Worm (Caenorhabditis elegans) whole organism, L3 larva: Measurements from ENCODE around the gene pqn-90.
A peak's percentile ranks its signal among the peaks of the same experiment; 100 is the strongest.

Source experiments
- ZK546.5 ChIP-seq: sonication (generic microtip); optimal IDR thresholded peaks from 2 replicates; lab custom pipeline; 2017; ENCODE audit warnings: missing biosample characterization, missing genetic modification characterization
- aly-2 ChIP-seq: fragments of 150-350 bp; optimal IDR thresholded peaks from 2 replicates; lab custom pipeline; 2014; ENCODE audit warnings: missing biosample characterization, missing genetic modification characterization
- ama-1 ChIP-seq: fragments of 150-350 bp; optimal IDR thresholded peaks from 2 replicates; lab custom pipeline; 2018
- ceh-28 ChIP-seq: fragments of 150-350 bp; optimal IDR thresholded peaks from 2 replicates; lab custom pipeline; 2014; ENCODE audit warnings: missing biosample characterization, missing genetic modification reagents, missing genetic modification characterization
- ceh-9 ChIP-seq: sonication (generic microtip); optimal IDR thresholded peaks from 2 replicates; lab custom pipeline; 2018; ENCODE audit warnings: missing biosample characterization, missing genetic modification characterization
- daf-12 ChIP-seq: fragments of 150-350 bp; optimal IDR thresholded peaks from 2 replicates; lab custom pipeline; 2014; ENCODE audit warnings: missing biosample characterization, missing genetic modification reagents, missing genetic modification characterization
- egl-27 ChIP-seq: sonication (generic microtip); optimal IDR thresholded peaks from 4 replicates; lab custom pipeline; 2017; ENCODE audit warnings: missing biosample characterization, missing genetic modification reagents, missing genetic modification characterization
- egl-5 ChIP-seq: fragments of 150-350 bp; optimal IDR thresholded peaks from 2 replicates; lab custom pipeline; 2017; ENCODE audit warnings: missing biosample characterization, missing genetic modification reagents, missing genetic modification characterization, inconsistent platforms
- elt-1 ChIP-seq: fragments of 150-350 bp; optimal IDR thresholded peaks from 2 replicates; lab custom pipeline; 2014; ENCODE audit warnings: missing biosample characterization, missing genetic modification characterization
- fkh-10 ChIP-seq: sonication (generic microtip); optimal IDR thresholded peaks from 2 replicates; lab custom pipeline; 2017; ENCODE audit warnings: missing biosample characterization, missing genetic modification reagents, missing genetic modification characterization
- hmg-11 ChIP-seq: sonication (generic microtip); optimal IDR thresholded peaks from 2 replicates; lab custom pipeline; 2016; ENCODE audit warnings: missing genetic modification characterization, missing compliant biosample characterization
- lin-15B ChIP-seq: fragments of 150-350 bp; optimal IDR thresholded peaks from 2 replicates; lab custom pipeline; 2014; ENCODE audit warnings: missing biosample characterization, missing genetic modification characterization
- lin-39 ChIP-seq: fragments of 150-350 bp; optimal IDR thresholded peaks from 2 replicates; lab custom pipeline; 2018; ENCODE audit warnings: missing biosample characterization, missing genetic modification reagents, missing genetic modification characterization
- lsy-12 ChIP-seq: sonication (generic microtip); optimal IDR thresholded peaks from 2 replicates; lab custom pipeline; 2016; ENCODE audit warnings: mild to moderate bottlenecking, missing genetic modification characterization, missing compliant biosample characterization
- mdl-1 ChIP-seq: fragments of 150-350 bp; optimal IDR thresholded peaks from 2 replicates; lab custom pipeline; 2014; ENCODE audit warnings: missing biosample characterization, missing genetic modification characterization
- nfya-1 ChIP-seq: sonication (generic microtip); optimal IDR thresholded peaks from 2 replicates; lab custom pipeline; 2017; ENCODE audit warnings: missing genetic modification characterization, mild to moderate bottlenecking, missing compliant biosample characterization, antibody characterized with exemption, moderate library complexity; ENCODE audit not compliant: insufficient read depth
- nhr-11 ChIP-seq: fragments of 150-350 bp; optimal IDR thresholded peaks from 2 replicates; lab custom pipeline; 2014; ENCODE audit warnings: missing biosample characterization, missing genetic modification characterization
- nhr-12 ChIP-seq: fragments of 150-350 bp; optimal IDR thresholded peaks from 2 replicates; lab custom pipeline; 2014; ENCODE audit warnings: missing biosample characterization, missing genetic modification characterization
- nhr-23 ChIP-seq: fragments of 150-350 bp; optimal IDR thresholded peaks from 2 replicates; lab custom pipeline; 2014; ENCODE audit warnings: missing biosample characterization, missing genetic modification reagents, missing genetic modification characterization
- nhr-237 ChIP-seq: fragments of 150-350 bp; optimal IDR thresholded peaks from 2 replicates; lab custom pipeline; 2014; ENCODE audit warnings: missing biosample characterization, missing genetic modification characterization
- nhr-28 ChIP-seq: fragments of 150-350 bp; optimal IDR thresholded peaks from 2 replicates; lab custom pipeline; 2014; ENCODE audit warnings: missing biosample characterization, missing genetic modification characterization
- nhr-67 ChIP-seq: fragments of 150-350 bp; optimal IDR thresholded peaks from 2 replicates; lab custom pipeline; 2014; ENCODE audit warnings: missing biosample characterization, missing genetic modification characterization
- pha-4 ChIP-seq: fragments of 150-350 bp; optimal IDR thresholded peaks from 2 replicates; lab custom pipeline; 2014; ENCODE audit warnings: missing biosample characterization, missing genetic modification reagents, missing genetic modification characterization
- pqm-1 ChIP-seq: fragments of 150-350 bp; optimal IDR thresholded peaks from 2 replicates; lab custom pipeline; 2017; ENCODE audit warnings: missing biosample characterization, missing genetic modification characterization, inconsistent platforms
- sea-2 ChIP-seq: fragments of 150-350 bp; sonication (generic microtip); optimal IDR thresholded peaks from 4 replicates; lab custom pipeline; 2014; ENCODE audit warnings: missing biosample characterization, missing genetic modification reagents, missing genetic modification characterization
- tbx-2 ChIP-seq: sonication (generic microtip); optimal IDR thresholded peaks from 2 replicates; lab custom pipeline; 2016; ENCODE audit warnings: mild to moderate bottlenecking, missing genetic modification characterization, missing compliant biosample characterization
- unc-39 ChIP-seq: sonication (generic microtip); optimal IDR thresholded peaks from 4 replicates; lab custom pipeline; 2017; ENCODE audit warnings: missing biosample characterization, missing genetic modification characterization
- zag-1 ChIP-seq: fragments of 150-350 bp; optimal IDR thresholded peaks from 2 replicates; lab custom pipeline; 2014; ENCODE audit warnings: missing biosample characterization, missing genetic modification characterization
- ztf-11 ChIP-seq: fragments of 150-350 bp; optimal IDR thresholded peaks from 2 replicates; lab custom pipeline; 2014; ENCODE audit warnings: missing biosample characterization, missing genetic modification characterization

pqn-90 gene

DNA sequence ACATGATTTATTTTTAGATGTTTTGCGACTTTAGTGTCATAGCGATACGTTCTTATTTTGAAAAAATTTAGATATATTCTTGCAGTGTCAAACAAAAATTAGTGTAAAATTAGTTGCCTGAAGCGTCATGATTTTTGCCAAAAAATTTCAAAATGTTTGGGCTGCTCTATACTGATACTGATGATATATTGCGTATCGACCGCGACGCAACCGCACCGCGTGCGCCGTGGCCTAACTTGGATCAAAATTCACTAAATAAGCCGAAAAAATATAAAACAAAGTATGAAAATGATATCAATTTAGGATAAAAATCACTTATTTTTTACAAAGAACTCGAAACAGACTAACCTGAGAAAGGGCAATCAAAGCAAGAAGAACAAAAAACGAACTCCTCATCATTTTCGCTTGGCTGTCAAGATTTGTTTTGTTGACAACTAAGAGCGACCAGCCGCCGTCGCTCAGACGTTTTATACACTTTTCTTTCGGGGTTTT, 15.7 kb downstream of the pqn-90 start, which contains the start of gene ccg-1:
ccg-1 (minus strand) TSS at position 442 of the 492 bp plus-strand sequence.
- no peak for TF ChIP-seq ama-1 (lab: Kevin White, UChicago)
- TF ChIP-seq pqm-1 (tag; lab: Kevin White, UChicago): no peak
- TF ChIP-seq nhr-11 (tag; lab: Kevin White, UChicago): no peak
- TF ChIP-seq nhr-23 (tag; lab: Kevin White, UChicago): no peak
- TF ChIP-seq zag-1 (tag; lab: Kevin White, UChicago): no peak

DNA sequence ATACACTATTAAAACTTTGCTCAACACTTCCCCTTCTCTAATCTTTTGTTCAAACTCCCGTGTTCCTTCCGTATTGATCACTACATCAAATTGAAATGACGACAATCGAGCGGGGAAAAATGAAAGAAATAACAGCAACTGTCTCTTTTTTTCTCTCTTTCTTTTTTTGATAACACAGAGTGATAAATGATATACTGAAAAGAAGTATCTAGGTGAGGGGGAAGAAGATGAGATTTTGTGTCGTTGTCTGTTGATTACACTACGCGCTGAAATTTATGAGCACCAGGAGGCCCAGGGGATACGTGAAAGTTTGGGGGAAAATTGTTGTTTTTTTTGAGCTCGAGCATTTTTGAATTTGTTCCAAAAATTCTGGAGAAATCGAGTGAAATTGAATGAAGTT, 17.0 kb downstream of the pqn-90 start:
- TF ChIP-seq lin-39 (tag; lab: Kevin White, UChicago): peak; percentile 16
- no peak for TF ChIP-seq fkh-10 (GFP tag; lab: Kevin White, UChicago)
- TF ChIP-seq nfya-1: peak; percentile 20
- peak; percentile 7 for TF ChIP-seq nhr-11 (tag; lab: Kevin White, UChicago)

DNA sequence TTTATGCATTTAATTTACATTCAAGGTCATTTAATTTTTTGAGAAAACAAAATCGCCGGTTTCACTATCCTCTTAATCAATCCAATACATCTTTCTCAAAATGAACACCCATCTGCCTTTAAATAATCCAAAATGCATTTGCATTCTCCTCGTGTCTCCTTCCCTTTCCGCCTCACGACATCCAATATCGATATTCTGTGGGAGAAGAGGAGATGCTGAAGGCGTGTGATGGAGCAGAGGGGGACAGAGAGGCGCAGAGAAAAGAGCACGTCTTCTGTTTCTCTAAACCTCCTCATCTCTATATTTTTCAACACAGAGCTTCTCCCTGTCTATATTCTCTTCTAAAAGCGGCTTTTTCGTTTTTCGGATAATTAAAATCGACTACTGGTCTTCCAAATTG, 31.5 kb downstream of the pqn-90 start, which contains the start of gene Y73F8A.5:
Y73F8A.5 (plus strand) TSS at position 321 of the 400 bp plus-strand sequence.
- TF ChIP-seq nhr-23 (tag; lab: Kevin White, UChicago) (no peak), pqm-1 (tag; lab: Kevin White, UChicago) (no peak), nfya-1 (peak; percentile 51), tbx-2 (tag; lab: Kevin White, UChicago) (no peak), ZK546.5 (tag; lab: Kevin White, UChicago) (no peak), fkh-10 (GFP tag; lab: Kevin White, UChicago) (peak; percentile 25), lin-15B (no peak), hmg-11 (peak; percentile 65), lin-39 (tag; lab: Kevin White, UChicago) (peak; percentile 49)

DNA sequence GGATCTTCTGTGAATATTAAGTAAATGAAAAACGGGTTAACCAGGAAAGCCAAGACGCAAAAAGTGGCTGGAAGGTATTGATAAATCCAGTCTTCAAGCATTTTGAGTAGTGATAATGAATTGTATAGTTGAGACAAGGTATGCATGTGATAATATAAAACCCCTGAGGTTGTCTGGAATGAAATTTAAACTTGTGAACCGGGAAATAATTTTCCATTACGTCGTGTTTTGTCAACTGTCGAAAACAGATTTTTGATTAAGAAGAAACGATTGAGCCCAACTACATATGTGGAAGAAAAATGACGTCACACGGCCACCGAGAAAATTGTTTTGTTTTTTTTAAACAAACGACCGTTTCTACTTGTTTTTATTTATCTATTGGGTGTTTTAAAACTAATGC, 38.9 kb downstream of the pqn-90 start, which contains the start of gene srj-42:
srj-42 (minus strand) TSS at position 101 of the 400 bp plus-strand sequence.
- TF ChIP-seq elt-1 (tag; lab: Kevin White, UChicago): no peak
- TF ChIP-seq lsy-12: no peak

DNA sequence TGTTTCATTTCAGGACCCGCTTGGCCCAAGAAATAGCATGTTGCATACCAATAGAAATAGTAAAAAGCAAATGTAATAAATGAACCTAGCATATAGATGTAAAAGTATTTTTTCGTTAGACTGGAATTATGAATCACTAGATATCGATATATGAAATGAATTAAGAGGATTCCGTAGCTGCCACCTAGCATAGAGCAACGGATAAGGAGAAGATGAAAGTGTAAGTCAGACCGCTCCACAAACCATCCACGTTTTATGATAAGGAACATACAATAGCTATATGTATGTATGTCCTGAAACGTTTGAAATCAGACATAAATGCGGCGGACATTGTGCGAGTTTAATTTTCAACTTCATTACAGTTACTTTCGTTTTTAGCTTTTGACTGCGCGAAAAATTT, 40.0 kb downstream of the pqn-90 start:
- TF ChIP-seq sea-2 (GFP tag; lab: Kevin White, UChicago) (no peak), elt-1 (tag; lab: Kevin White, UChicago) (no peak), mdl-1 (no peak), nhr-237 (no peak), ZK546.5 (tag; lab: Kevin White, UChicago) (no peak), pqm-1 (tag; lab: Kevin White, UChicago) (no peak), unc-39 (tag; lab: Kevin White, UChicago) (no peak), daf-12 (tag; lab: Kevin White, UChicago) (no peak), pha-4 (no peak), lin-15B (no peak), ceh-9 (tag; lab: Kevin White, UChicago) (no peak), lsy-12 (no peak), ztf-11 (tag; lab: Kevin White, UChicago) (no peak), ama-1 (lab: Kevin White, UChicago) (no peak), lin-39 (tag; lab: Kevin White, UChicago) (no peak), nhr-67 (tag; lab: Kevin White, UChicago) (no peak), ceh-28 (tag; lab: Kevin White, UChicago) (no peak), zag-1 (tag; lab: Kevin White, UChicago) (no peak)

DNA sequence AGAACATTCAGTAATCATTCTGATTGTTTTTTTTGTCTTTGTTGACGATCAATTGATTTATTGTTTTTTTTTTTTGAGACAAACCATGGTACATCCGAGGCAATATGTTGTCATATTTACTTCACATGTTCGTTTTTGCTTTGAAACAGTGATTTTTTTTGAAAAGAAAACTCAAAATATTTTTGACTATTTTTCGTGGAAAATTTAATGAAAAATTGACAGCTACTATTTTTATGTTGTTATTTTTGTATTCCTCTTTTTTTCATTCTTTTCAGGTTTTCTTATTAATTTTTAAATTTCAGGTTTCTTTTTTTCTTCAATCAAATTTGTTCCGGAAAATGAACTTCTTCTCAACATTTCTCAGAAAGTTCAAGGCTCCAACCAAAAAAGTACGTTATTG, 45.4 kb downstream of the pqn-90 start, which contains the start of gene Y73F8A.36:
Y73F8A.36 (plus strand) TSS at position 301 of the 400 bp plus-strand sequence.
- TF ChIP-seq nhr-12 (tag; lab: Kevin White, UChicago) (no peak), egl-5 (tag; lab: Kevin White, UChicago) (no peak), nhr-237 (no peak), ztf-11 (tag; lab: Kevin White, UChicago) (no peak), egl-27 (tag; lab: Kevin White, UChicago) (no peak), nhr-28 (tag; lab: Kevin White, UChicago) (no peak), daf-12 (tag; lab: Kevin White, UChicago) (no peak), pha-4 (no peak), aly-2 (tag; lab: Kevin White, UChicago) (no peak)
